Fruit fly (Drosophila melanogaster): ENCODE data around the gene Mst27D.

The Mst27D gene

dm6 chr2L:7039342-7039684, 21.3 kb downstream of the Mst27D start (continued):
- TF ChIP-seq chm (GFP tag; IDR thresholded peaks at IDR 0.05), result no peak
- peak; percentile 42 for TF ChIP-seq CG12299 (tag; optimal IDR thresholded peaks at IDR 0.05)
- TF ChIP-seq tio (GFP tag; optimal IDR thresholded peaks at IDR 0.05), result peak; percentile 79
- peak; percentile 71 for TF ChIP-seq tgo (GFP tag; IDR thresholded peaks at IDR 0.05)
- TF ChIP-seq lbe (GFP tag; optimal IDR thresholded peaks at IDR 0.05), result peak; percentile 66
- TF ChIP-seq Drgx (GFP tag; IDR thresholded peaks at IDR 0.05), result peak; percentile 54
- TF ChIP-seq nom (GFP tag; optimal IDR thresholded peaks at IDR 0.05), result no peak
- TF ChIP-seq sna (GFP tag; IDR thresholded peaks at IDR 0.05; ENCODE audit: partially characterized antibody), result no peak
- TF ChIP-seq Ada2b (GFP tag; IDR thresholded peaks at IDR 0.05), result peak; percentile 66
- peak; percentile 54 for TF ChIP-seq CG18262 (tag; optimal IDR thresholded peaks at IDR 0.05)
- TF ChIP-seq jing (GFP tag; optimal IDR thresholded peaks at IDR 0.05), result no peak
- no peak for TF ChIP-seq dati (GFP tag; IDR thresholded peaks at IDR 0.05)
- no peak for TF ChIP-seq jigr1 (GFP tag; IDR thresholded peaks at IDR 0.05)
- TF ChIP-seq scrt (GFP tag; optimal IDR thresholded peaks at IDR 0.05), result no peak
- TF ChIP-seq slp2 (GFP tag; optimal IDR thresholded peaks at IDR 0.05), result peak; percentile 55
- TF ChIP-seq Sin3A (optimal IDR thresholded peaks at IDR 0.05), result no peak
- no peak for TF ChIP-seq CG17912 (GFP tag; optimal IDR thresholded peaks at IDR 0.05)
- peak; percentile 5 for TF ChIP-seq bcd (GFP tag; optimal IDR thresholded peaks at IDR 0.05)
- TF ChIP-seq CG1233 (GFP tag; optimal IDR thresholded peaks at IDR 0.05), result peak; percentile 8
- peak; percentile 5 for TF ChIP-seq p53 (GFP tag; optimal IDR thresholded peaks at IDR 0.05)
- no peak for TF ChIP-seq cas (GFP tag; IDR thresholded peaks at IDR 0.05)
- TF ChIP-seq CG18599 (GFP tag; optimal IDR thresholded peaks at IDR 0.05), result peak; percentile 52
- no peak for TF ChIP-seq CG7745 (tag; optimal IDR thresholded peaks at IDR 0.05)
- peak; percentile 64 for TF ChIP-seq CG11504 (tag; optimal IDR thresholded peaks at IDR 0.05)
- TF ChIP-seq schlank (tag; optimal IDR thresholded peaks at IDR 0.05), result no peak
- peak; percentile 70 for TF ChIP-seq CG2120 (GFP tag; optimal IDR thresholded peaks at IDR 0.05)
- 0 out of 2 replicates have a peak, but pooled peaks have one; percentile 4 for TF ChIP-seq Poxn (GFP tag; IDR thresholded peaks at IDR 0.05)
- TF ChIP-seq jumu (GFP tag; optimal IDR thresholded peaks at IDR 0.05), result peak; percentile 51
- TF ChIP-seq prd (optimal IDR thresholded peaks at IDR 0.05), result no peak
- peak; percentile 76 for TF ChIP-seq prd (GFP tag; IDR thresholded peaks at IDR 0.05)
- TF ChIP-seq ato (GFP tag; IDR thresholded peaks at IDR 0.05; ENCODE audit: partially characterized antibody), result no peak
- 0 out of 3 replicates have a peak, but pooled peaks have one; percentile 46 for TF ChIP-seq zfh1 (GFP tag; IDR thresholded peaks at IDR 0.05)
- peak; percentile 55 for TF ChIP-seq pho (GFP tag; optimal IDR thresholded peaks at IDR 0.05)
- TF ChIP-seq CG17359 (tag; optimal IDR thresholded peaks at IDR 0.05), result peak; percentile 58
- no peak for TF ChIP-seq CG17802 (tag; optimal IDR thresholded peaks at IDR 0.05)
- TF ChIP-seq Opbp (GFP tag; IDR thresholded peaks at IDR 0.05; ENCODE audit: partially characterized antibody), result no peak
- TF ChIP-seq Hr51 (GFP tag; optimal IDR thresholded peaks at IDR 0.05), result peak in 1 of 2 experiments; percentile 70
- no peak for TF ChIP-seq CG9797 (GFP tag; optimal IDR thresholded peaks at IDR 0.05)
- TF ChIP-seq sug (tag; optimal IDR thresholded peaks at IDR 0.05), result no peak
- no peak for TF ChIP-seq z (GFP tag; IDR thresholded peaks at IDR 0.05)
- TF ChIP-seq Gsc (GFP tag; IDR thresholded peaks at IDR 0.05), result no peak
- no peak for TF ChIP-seq CG7963 (GFP tag; IDR thresholded peaks at IDR 0.05; ENCODE audit: partially characterized antibody)
- TF ChIP-seq CG18011 (GFP tag; optimal IDR thresholded peaks at IDR 0.05), result peak; percentile 29
- no peak for TF ChIP-seq Scr (GFP tag; IDR thresholded peaks at IDR 0.05; ENCODE audit: partially characterized antibody)
- peak; percentile 62 for TF ChIP-seq CG32772 (GFP tag; IDR thresholded peaks at IDR 0.05)
- no peak for TF ChIP-seq CG13894 (tag; optimal IDR thresholded peaks at IDR 0.05)
- TF ChIP-seq CG2889 (GFP tag; IDR thresholded peaks at IDR 0.05), result no peak
- TF ChIP-seq Sox100B (GFP tag; optimal IDR thresholded peaks at IDR 0.05), result peak; percentile 43
- peak; percentile 32 for TF ChIP-seq CG12659 (GFP tag; optimal IDR thresholded peaks at IDR 0.05)
- TF ChIP-seq sens-2 (GFP tag; IDR thresholded peaks at IDR 0.05), result no peak
- TF ChIP-seq grau (tag; optimal IDR thresholded peaks at IDR 0.05), result peak; percentile 38

All from whole organism, embryonic.